Fruit fly (Drosophila melanogaster) whole organism, embryonic: Measurements from ENCODE around the gene sro.

ENCODE experiments used
- CG10321 ChIP-seq: fragments of 200-800 bp; sonication (Bioruptor generic); IDR thresholded peaks from 2 replicates; pipeline ENCODE4 v1.3.6; 2022; ENCODE audit warnings: missing biosample characterization, missing genetic modification characterization
- CG17612 ChIP-seq: fragments of 200-800 bp; sonication (Bioruptor generic); IDR thresholded peaks from 2 replicates; pipeline ENCODE4 v1.3.6; 2022; ENCODE audit warnings: missing biosample characterization, missing genetic modification characterization
- CG18764 ChIP-seq: fragments of 200-800 bp; sonication (Bioruptor generic); optimal IDR thresholded peaks from 3 replicates; lab custom pipeline; 2016; ENCODE audit warnings: missing biosample characterization, missing genetic modification characterization
- Dll ChIP-seq: fragments of 200-800 bp; sonication (Bioruptor generic); IDR thresholded peaks from 4 replicates; pipeline ENCODE4 v1.3.6; 2022; ENCODE audit warnings: missing biosample characterization, missing genetic modification characterization; ENCODE audit not compliant: partially characterized antibody
- Fer1 ChIP-seq: fragments of 200-800 bp; sonication (Bioruptor generic); optimal IDR thresholded peaks from 2 replicates; lab custom pipeline; 2017; ENCODE audit warnings: missing biosample characterization, mild to moderate bottlenecking, missing genetic modification characterization

DNA sequence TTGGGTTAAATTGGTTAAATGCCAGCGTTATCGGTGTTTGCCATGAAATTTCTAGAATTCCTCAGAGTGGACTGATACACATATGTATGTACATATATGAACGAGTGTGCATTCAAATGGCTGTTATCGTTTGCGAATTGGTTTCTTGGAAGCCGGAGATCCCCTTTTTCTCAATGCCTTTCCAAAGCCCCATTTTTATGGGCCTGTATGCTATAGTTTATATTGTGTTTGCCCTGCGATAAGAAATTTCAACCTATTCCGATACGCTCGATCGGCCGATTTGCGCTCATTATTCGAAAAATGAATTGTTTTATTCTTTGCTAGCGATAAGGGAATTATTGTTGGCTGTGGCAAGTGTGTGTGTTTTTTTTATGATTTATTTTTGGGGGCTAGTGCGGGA lies 11.2 kb upstream of the sro start:
- no peak for TF ChIP-seq Dll (GFP tag; lab: Robert Waterston, UW)
- no peak for TF ChIP-seq Fer1 (GFP tag; lab: Kevin White, UChicago)
- TF ChIP-seq CG17612 (GFP tag; lab: Robert Waterston, UW): no peak
- no peak for TF ChIP-seq CG18764 (GFP tag; lab: Kevin White, UChicago)
- no peak for TF ChIP-seq CG10321
